Fruit fly (Drosophila melanogaster) whole organism, embryonic: ENCODE results near the gene Kah.

Source experiments
- Aef1 ChIP-seq: fragments of 200-800 bp; sonication (Bioruptor generic); IDR thresholded peaks from 3 replicates; pipeline ENCODE4 v1.3.6; 2022; ENCODE audit warnings: missing biosample characterization, missing genetic modification characterization
- Awh ChIP-seq: fragments of 200-800 bp; sonication (Bioruptor generic); IDR thresholded peaks from 2 replicates; pipeline ENCODE4, ENCODE4 v1.3.6; 2022; ENCODE audit warnings: missing biosample characterization, missing genetic modification characterization
- CG10366 ChIP-seq: fragments of 200-800 bp; sonication (Bioruptor generic); IDR thresholded peaks from 2 replicates; pipeline ENCODE4 v1.3.6; 2022; ENCODE audit warnings: missing biosample characterization, missing genetic modification characterization
- CG10959 ChIP-seq: fragments of 200-800 bp; sonication (Bioruptor generic); IDR thresholded peaks from 2 replicates; pipeline ENCODE4 v1.3.6; 2022; ENCODE audit warnings: missing biosample characterization, missing genetic modification characterization
- CG11696 ChIP-seq: fragments of 200-800 bp; sonication (Bioruptor generic); IDR thresholded peaks from 2 replicates; pipeline ENCODE4 v1.3.6; 2022; ENCODE audit warnings: missing biosample characterization, missing genetic modification characterization
- CG12155 ChIP-seq: fragments of 200-800 bp; sonication (Bioruptor generic); optimal IDR thresholded peaks from 3 replicates; lab custom pipeline; 2016; ENCODE audit warnings: missing biosample characterization, missing genetic modification characterization
- CG12219 ChIP-seq: fragments of 200-800 bp; sonication (Bioruptor generic); optimal IDR thresholded peaks from 3 replicates; lab custom pipeline; 2018; ENCODE audit warnings: missing biosample characterization, mild to moderate bottlenecking, missing genetic modification characterization
- CG12942 ChIP-seq: fragments of 200-800 bp; sonication (Bioruptor generic); optimal IDR thresholded peaks from 3 replicates; lab custom pipeline; 2016; ENCODE audit warnings: missing biosample characterization, missing genetic modification characterization
- CG13424 ChIP-seq: fragments of 200-800 bp; sonication (Bioruptor generic); optimal IDR thresholded peaks from 2 replicates; lab custom pipeline; 2019; ENCODE audit warnings: missing biosample characterization, mild to moderate bottlenecking, missing genetic modification characterization, moderate library complexity
- CG15479 ChIP-seq: fragments of 200-800 bp; sonication (Bioruptor generic); optimal IDR thresholded peaks from 3 replicates; lab custom pipeline; 2019; ENCODE audit warnings: missing biosample characterization, mild to moderate bottlenecking, missing genetic modification characterization, moderate library complexity
- CG16815 ChIP-seq: fragments of 200-800 bp; sonication (Bioruptor generic); optimal IDR thresholded peaks from 3 replicates; lab custom pipeline; 2017; ENCODE audit warnings: missing biosample characterization, mild to moderate bottlenecking, missing genetic modification characterization
- CG17568 ChIP-seq: fragments of 200-800 bp; sonication (Bioruptor generic); optimal IDR thresholded peaks from 2 replicates; lab custom pipeline; 2018; ENCODE audit warnings: missing biosample characterization, mild to moderate bottlenecking, missing genetic modification characterization, moderate library complexity
- CG18011 ChIP-seq: fragments of 200-800 bp; sonication (Bioruptor generic); optimal IDR thresholded peaks from 2 replicates; lab custom pipeline; 2017; ENCODE audit warnings: missing biosample characterization, missing genetic modification characterization, mild to moderate bottlenecking, moderate library complexity, missing genotype
- CG2678 ChIP-seq: fragments of 200-800 bp; sonication (Bioruptor generic); optimal IDR thresholded peaks from 3 replicates; lab custom pipeline; 2019; ENCODE audit warnings: missing biosample characterization, mild to moderate bottlenecking, missing genetic modification characterization, moderate library complexity
- CG3163 ChIP-seq: fragments of 200-800 bp; sonication (Bioruptor generic); optimal IDR thresholded peaks from 3 replicates; lab custom pipeline; 2016; ENCODE audit warnings: missing biosample characterization, missing genetic modification characterization
- CG4404 ChIP-seq: fragments of 200-800 bp; sonication (Bioruptor generic); IDR thresholded peaks from 2 replicates; pipeline ENCODE4 v1.3.6; 2022; ENCODE audit warnings: missing biosample characterization, missing genetic modification characterization
- CG4424 ChIP-seq: fragments of 200-800 bp; sonication (Bioruptor generic); optimal IDR thresholded peaks from 3 replicates; lab custom pipeline; 2016; ENCODE audit warnings: missing biosample characterization, missing genetic modification characterization
- CG4854 ChIP-seq: fragments of 200-800 bp; sonication (Bioruptor generic); optimal IDR thresholded peaks from 2 replicates; lab custom pipeline; 2016; ENCODE audit warnings: missing biosample characterization, missing genetic modification characterization, inconsistent platforms
- CG6791 ChIP-seq: fragments of 200-800 bp; sonication (Bioruptor generic); IDR thresholded peaks from 3 replicates; pipeline ENCODE4 v1.3.6; 2022; ENCODE audit warnings: missing biosample characterization, missing genetic modification characterization; ENCODE audit not compliant: partially characterized antibody
- CG6813 ChIP-seq: fragments of 200-800 bp; sonication (Bioruptor generic); optimal IDR thresholded peaks from 2 replicates; lab custom pipeline; 2017; ENCODE audit warnings: missing biosample characterization, missing genetic modification characterization, mild to moderate bottlenecking, moderate library complexity, missing genetic modification reagents
- CG7963 ChIP-seq: fragments of 200-800 bp; sonication (Bioruptor generic); IDR thresholded peaks from 3 replicates; pipeline ENCODE4 v1.3.6; 2022; ENCODE audit warnings: missing biosample characterization, missing genetic modification characterization; ENCODE audit not compliant: partially characterized antibody
- CG8089 ChIP-seq: fragments of 200-800 bp; sonication (Bioruptor generic); optimal IDR thresholded peaks from 3 replicates; lab custom pipeline; 2016; ENCODE audit warnings: missing biosample characterization, missing genetic modification characterization
- CG8478 ChIP-seq: fragments of >200 bp; optimal IDR thresholded peaks from 2 replicates; lab custom pipeline; 2018
- CG8765 ChIP-seq: fragments of 200-800 bp; sonication (Bioruptor generic); IDR thresholded peaks from 2 replicates; pipeline ENCODE4 v1.3.6; 2022; ENCODE audit warnings: missing biosample characterization, missing genetic modification characterization
- CG8924 ChIP-seq: fragments of 200-800 bp; optimal IDR thresholded peaks from 3 replicates; lab custom pipeline; 2019; ENCODE audit warnings: missing biosample characterization, mild to moderate bottlenecking, missing genetic modification characterization, moderate library complexity
- CG9437 ChIP-seq: fragments of 200-800 bp; sonication (Bioruptor generic); optimal IDR thresholded peaks from 2 replicates; lab custom pipeline; 2018; ENCODE audit warnings: missing biosample characterization, mild to moderate bottlenecking, missing genetic modification characterization
- CoRest ChIP-seq: fragments of 200-800 bp; sonication (Bioruptor generic); optimal IDR thresholded peaks from 3 replicates; lab custom pipeline; 2018; ENCODE audit warnings: missing biosample characterization, mild to moderate bottlenecking, missing genetic modification characterization, moderate library complexity
- Doc2 ChIP-seq: fragments of 200-800 bp; sonication (Bioruptor generic); IDR thresholded peaks from 2 replicates; pipeline ENCODE4 v1.3.6; 2022; ENCODE audit warnings: missing biosample characterization, missing genetic modification characterization
- Hey ChIP-seq: fragments of 200-800 bp; sonication (Bioruptor generic); optimal IDR thresholded peaks from 3 replicates; lab custom pipeline; 2018; ENCODE audit warnings: missing biosample characterization, mild to moderate bottlenecking, missing genetic modification characterization
- Nf-YB ChIP-seq: fragments of 200-800 bp; sonication (Bioruptor generic); optimal IDR thresholded peaks from 3 replicates; lab custom pipeline; 2019; ENCODE audit warnings: missing biosample characterization, mild to moderate bottlenecking, missing genetic modification characterization, moderate library complexity
- Side ChIP-seq: fragments of 200-800 bp; sonication (Bioruptor generic); optimal IDR thresholded peaks from 2 replicates; lab custom pipeline; 2016; ENCODE audit warnings: missing biosample characterization, missing genetic modification characterization
- Six4 ChIP-seq: fragments of 200-800 bp; sonication (Bioruptor generic); optimal IDR thresholded peaks from 2 replicates; lab custom pipeline; 2016; ENCODE audit warnings: missing biosample characterization, missing genetic modification characterization
- TFAM ChIP-seq: fragments of 200-800 bp; sonication (Bioruptor generic); optimal IDR thresholded peaks from 2 replicates; lab custom pipeline; 2017; ENCODE audit warnings: missing biosample characterization, missing genetic modification characterization, inconsistent platforms
- aop ChIP-seq: fragments of 200-800 bp; sonication (Bioruptor generic); IDR thresholded peaks from 2 replicates; pipeline ENCODE4 v1.3.6; 2022; ENCODE audit warnings: missing biosample characterization, missing genetic modification characterization
- ato ChIP-seq: fragments of 200-800 bp; sonication (Bioruptor generic); IDR thresholded peaks from 2 replicates; pipeline ENCODE4 v1.3.6; 2022; ENCODE audit warnings: missing biosample characterization, missing genetic modification characterization; ENCODE audit not compliant: partially characterized antibody
- cad ChIP-seq: fragments of >200 bp; optimal IDR thresholded peaks from 2 replicates; lab custom pipeline; 2017; ENCODE audit warnings: missing biosample characterization, missing genetic modification characterization
- cg ChIP-seq: fragments of 200-800 bp; sonication (Bioruptor generic); optimal IDR thresholded peaks from 3 replicates; lab custom pipeline; 2019; ENCODE audit warnings: missing biosample characterization, mild to moderate bottlenecking, missing genetic modification characterization, moderate library complexity
- dmrt11E ChIP-seq: fragments of 200-800 bp; sonication (Bioruptor generic); optimal IDR thresholded peaks from 3 replicates; lab custom pipeline; 2018; ENCODE audit warnings: missing biosample characterization, mild to moderate bottlenecking, missing genetic modification characterization, moderate library complexity
- dysf ChIP-seq: fragments of 200-800 bp; sonication (Bioruptor generic); IDR thresholded peaks from 3 replicates; pipeline ENCODE4 v1.3.6; 2022; ENCODE audit warnings: missing biosample characterization, missing genetic modification characterization
- grau ChIP-seq: fragments of 200-800 bp; optimal IDR thresholded peaks from 3 replicates; lab custom pipeline; 2019; ENCODE audit warnings: missing biosample characterization, mild to moderate bottlenecking, missing genetic modification characterization, moderate library complexity
- gsb ChIP-seq: fragments of 200-800 bp; sonication (Bioruptor generic); IDR thresholded peaks from 2 replicates; pipeline ENCODE4 v1.3.6; 2022; ENCODE audit warnings: missing biosample characterization, missing genetic modification characterization
- lab ChIP-seq: fragments of 200-800 bp; sonication (Bioruptor generic); optimal IDR thresholded peaks from 3 replicates; lab custom pipeline; 2017; ENCODE audit warnings: missing biosample characterization, missing genetic modification characterization, mild to moderate bottlenecking, moderate library complexity, missing genetic modification reagents
- otp ChIP-seq: fragments of 200-800 bp; sonication (Bioruptor generic); IDR thresholded peaks from 3 replicates; pipeline ENCODE4, ENCODE4 v1.3.6; 2022; ENCODE audit warnings: missing biosample characterization, missing genetic modification characterization
- pb ChIP-seq: fragments of 200-800 bp; sonication (Bioruptor generic); optimal IDR thresholded peaks from 3 replicates; lab custom pipeline; 2016; ENCODE audit warnings: missing biosample characterization, missing genetic modification characterization
- ranshi ChIP-seq: fragments of 200-800 bp; sonication (Bioruptor generic); IDR thresholded peaks from 2 replicates; pipeline ENCODE4 v1.3.6; 2022; ENCODE audit warnings: missing biosample characterization, missing genetic modification characterization
- scrt ChIP-seq: fragments of 200-800 bp; sonication (Bioruptor generic); optimal IDR thresholded peaks from 2 replicates; lab custom pipeline; 2018; ENCODE audit warnings: missing biosample characterization, mild to moderate bottlenecking, missing genetic modification characterization, moderate library complexity
- sisA ChIP-seq: fragments of 200-800 bp; sonication (Bioruptor generic); IDR thresholded peaks from 2 replicates; pipeline ENCODE4 v1.3.6; 2022; ENCODE audit warnings: missing biosample characterization, missing genetic modification characterization
- tll ChIP-seq, 2 experiments: fragments of 200-800 bp in 1 of 2; fragments of >200 bp in 1 of 2; sonication (Bioruptor generic) in 1 of 2; optimal IDR thresholded peaks; 2 replicates each; lab custom pipeline; 2017 to 2019; ENCODE audit warnings: missing biosample characterization in 2 of 2, missing genetic modification characterization in 2 of 2, mild to moderate bottlenecking in 1 of 2, moderate library complexity in 1 of 2
- unc-4 ChIP-seq: fragments of 200-800 bp; sonication (Bioruptor generic); IDR thresholded peaks from 2 replicates; pipeline ENCODE4 v1.3.6; 2022; ENCODE audit warnings: missing biosample characterization, missing genetic modification characterization; ENCODE audit not compliant: partially characterized antibody

Gene Kah

DNA sequence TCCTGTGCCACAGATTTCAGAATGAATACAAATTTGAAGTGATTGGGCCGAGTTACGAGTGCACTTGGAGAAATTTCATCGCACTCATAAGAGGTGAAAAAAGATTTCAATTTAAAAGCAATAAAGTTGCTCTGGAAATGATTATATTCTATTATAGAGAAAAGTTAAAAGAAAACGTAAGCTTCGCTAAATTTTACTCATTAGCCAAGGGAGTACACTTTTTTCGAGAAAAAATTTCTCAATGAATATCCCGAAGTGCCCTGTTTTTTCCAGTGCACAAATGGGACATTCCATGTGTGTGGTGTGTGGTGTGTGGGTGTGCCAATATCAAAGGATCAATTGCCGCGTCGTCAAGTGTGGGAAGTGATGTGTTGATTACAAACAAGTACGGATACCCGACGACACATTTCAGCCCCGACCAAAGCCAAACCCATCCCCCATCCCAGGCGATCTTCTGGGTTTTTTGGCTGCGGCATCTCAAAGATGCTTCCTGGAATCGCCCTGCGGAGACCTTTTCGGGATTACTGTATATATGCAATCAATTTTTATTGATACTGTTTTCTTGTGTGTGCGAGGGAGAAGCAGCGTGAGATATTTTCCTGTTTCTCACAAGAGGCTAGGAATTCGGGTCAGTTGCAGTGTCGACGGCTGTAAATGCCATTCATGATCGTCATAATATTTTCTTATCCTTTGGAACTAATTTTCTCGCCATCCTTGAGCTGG is 24.7 kb upstream of the Kah start (continued):
- TF ChIP-seq CG12155 (peak; percentile 3), TFAM (GFP tag; lab: Kevin White, UChicago) (no peak), Aef1 (GFP tag; lab: Robert Waterston, UW) (no peak), cad (GFP tag; lab: Kevin White, UChicago) (no peak), cg (GFP tag; lab: Kevin White, UChicago) (no peak), aop (GFP tag; lab: Robert Waterston, UW) (no peak), CG6813 (GFP tag; lab: Kevin White, UChicago) (no peak), ranshi (no peak), CG8089 (GFP tag; lab: Kevin White, UChicago) (peak; percentile 19), unc-4 (GFP tag; lab: Robert Waterston, UW) (no peak), CG17568 (GFP tag; lab: Kevin White, UChicago) (peak; percentile 11), sisA (peak; percentile 39; the same call in 1 of the 2 replicates), Hey (tag; lab: Kevin White, UChicago) (no peak), dysf (GFP tag; lab: Robert Waterston, UW) (peak; percentile 48; the same call in 2 of the 3 replicates), otp (GFP tag; lab: Robert Waterston, UW) (peak; percentile 63; the same call in 2 of the 3 replicates), CG8924 (peak; percentile 74), gsb (no peak), CG15479 (no peak), lab (GFP tag; lab: Kevin White, UChicago) (peak; percentile 16), Doc2 (no peak), tll (GFP tag; optimal IDR thresholded peaks at IDR 0.05; lab: Kevin White, UChicago) (peak in 1 of 2 experiments; percentile 26), CG6791 (no peak), CG11696 (GFP tag; lab: Robert Waterston, UW) (0 out of 2 replicates have a peak, but pooled peaks have one; percentile 18), CG18011 (no peak), CG10366 (GFP tag; lab: Robert Waterston, UW) (no peak), CG3163 (no peak), Awh (peak; percentile 41; the same call in 1 of the 2 replicates), CG9437 (no peak), CG4424 (peak; percentile 67), CG10959 (peak; percentile 71), ato (GFP tag; lab: Robert Waterston, UW) (no peak), CG4854 (GFP tag; lab: Kevin White, UChicago) (no peak), CG2678 (tag; lab: Kevin White, UChicago) (peak; percentile 43), CG4404 (GFP tag; lab: Robert Waterston, UW) (peak; percentile 93), CG12942 (peak; percentile 12), scrt (no peak), CG12219 (no peak), CG8765 (GFP tag; lab: Robert Waterston, UW) (peak; percentile 79), CG7963 (GFP tag; lab: Robert Waterston, UW) (no peak), CG16815 (GFP tag; lab: Kevin White, UChicago) (peak; percentile 55), grau (tag; lab: Kevin White, UChicago) (peak; percentile 56), CG8478 (no peak), CoRest (tag; lab: Kevin White, UChicago) (peak; percentile 49), pb (GFP tag; lab: Kevin White, UChicago) (no peak), Side (no peak), Nf-YB (GFP tag; lab: Kevin White, UChicago) (peak; percentile 20), Six4 (GFP tag; lab: Kevin White, UChicago) (peak; percentile 27), CG13424 (tag; lab: Kevin White, UChicago) (peak; percentile 8), dmrt11E (tag; lab: Kevin White, UChicago) (peak; percentile 85)
